Fruit fly (Drosophila melanogaster) whole organism, embryonic: ENCODE results near the gene CG8671.
A peak's percentile ranks its signal among the peaks of the same experiment; 100 is the strongest.

Experiments used
- ems ChIP-seq: fragments of 200-800 bp; sonication (Bioruptor generic); optimal IDR thresholded peaks from 3 replicates; lab custom pipeline; 2016; ENCODE audit warnings: missing biosample characterization, missing genetic modification characterization
- pan ChIP-seq, 4 experiments: fragments of >200 bp in 3 of 4; fragments of 200-800 bp in 1 of 4; sonication (Bioruptor generic) in 1 of 4; optimal IDR thresholded peaks in 3 of 4; IDR thresholded peaks in 1 of 4; 2 replicates each; pipeline versions ENCODE4 v1.3.6 to Lab custom; 2017 to 2022; ENCODE audit warnings: missing biosample characterization in 2 of 4, missing genetic modification characterization in 2 of 4, mixed read lengths in 1 of 4
- pros ChIP-seq: fragments of 200-800 bp; sonication (Bioruptor generic); optimal IDR thresholded peaks from 3 replicates; lab custom pipeline; 2019; ENCODE audit warnings: missing biosample characterization, mild to moderate bottlenecking, missing genetic modification characterization, moderate library complexity

DNA sequence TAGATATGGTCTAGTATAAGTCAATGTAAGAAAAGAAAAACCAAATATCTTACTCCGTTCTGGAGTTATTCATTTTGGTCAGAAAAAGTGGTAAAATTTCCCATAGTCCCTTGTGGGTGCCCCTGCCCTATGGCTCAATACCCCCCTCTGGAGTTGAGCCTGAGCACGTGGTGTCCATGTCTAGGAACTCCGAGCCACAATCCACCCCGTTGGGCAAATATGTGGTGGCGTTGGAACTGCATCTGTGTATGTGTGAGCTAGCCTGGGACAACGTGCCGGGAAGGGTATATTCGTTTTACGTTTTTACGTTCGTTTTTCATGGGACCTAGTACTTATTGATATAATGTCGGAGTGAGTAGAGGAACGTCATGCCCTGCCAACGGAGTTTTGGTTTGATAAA lies 68.1 kb downstream of the CG8671 start:
- TF ChIP-seq pan (optimal IDR thresholded peaks at IDR 0.05; lab: Kevin White, UChicago) (no peak), pan (GFP tag; optimal IDR thresholded peaks at IDR 0.05 in 1 of 2, IDR thresholded peaks at IDR 0.05 in 1 of 2) (peak in 1 of 2 experiments; percentile 11), pros (GFP tag; lab: Kevin White, UChicago) (peak; percentile 69), ems (GFP tag; lab: Kevin White, UChicago) (no peak)
